Fruit fly (Drosophila melanogaster) whole organism, prepupa: Measurements from ENCODE around the gene Ras85D.

Source experiments
- Blimp-1 ChIP-seq: fragments of 200-800 bp; sonication (Bioruptor generic); optimal IDR thresholded peaks from 3 replicates; lab custom pipeline; 2017; ENCODE audit warnings: missing biosample characterization, missing genetic modification characterization, mild to moderate bottlenecking, moderate library complexity, missing genetic modification reagents
- CG10631 ChIP-seq: fragments of 200-800 bp; sonication (Bioruptor generic); optimal IDR thresholded peaks from 2 replicates; lab custom pipeline; 2016; ENCODE audit warnings: missing biosample characterization, missing genetic modification characterization
- CG11294 ChIP-seq: fragments of 200-800 bp; sonication (Bioruptor generic); IDR thresholded peaks from 2 replicates; pipeline ENCODE4 v1.3.6; 2022; ENCODE audit warnings: missing biosample characterization, missing genetic modification characterization
- CG11762 ChIP-seq: fragments of 200-800 bp; sonication (Bioruptor generic); optimal IDR thresholded peaks from 3 replicates; lab custom pipeline; 2016; ENCODE audit warnings: missing biosample characterization, missing genetic modification characterization; ENCODE audit not compliant: insufficient read depth
- CG11902 ChIP-seq: fragments of 200-800 bp; sonication (Bioruptor generic); optimal IDR thresholded peaks from 3 replicates; lab custom pipeline; 2016; ENCODE audit warnings: missing biosample characterization, missing genetic modification characterization
- CG16779 ChIP-seq: fragments of 200-800 bp; sonication (Bioruptor generic); optimal IDR thresholded peaks from 3 replicates; lab custom pipeline; 2017; ENCODE audit warnings: missing biosample characterization, mild to moderate bottlenecking, missing genetic modification characterization
- CG32006 ChIP-seq: fragments of 200-800 bp; sonication (Bioruptor generic); optimal IDR thresholded peaks from 3 replicates; lab custom pipeline; 2017; ENCODE audit warnings: missing biosample characterization, mild to moderate bottlenecking, missing genetic modification characterization
- CG3919 ChIP-seq: fragments of 200-800 bp; sonication (Bioruptor generic); optimal IDR thresholded peaks from 3 replicates; lab custom pipeline; 2016; ENCODE audit warnings: missing biosample characterization, missing genetic modification characterization
- CG6163 ChIP-seq: fragments of 200-800 bp; sonication (Bioruptor generic); IDR thresholded peaks from 3 replicates; pipeline ENCODE4 v1.3.6; 2022; ENCODE audit warnings: missing biosample characterization, missing genetic modification characterization
- CG6276 ChIP-seq: fragments of 200-800 bp; sonication (Bioruptor generic); optimal IDR thresholded peaks from 2 replicates; lab custom pipeline; 2017; ENCODE audit warnings: missing biosample characterization, mild to moderate bottlenecking, missing genetic modification characterization
- CG6792 ChIP-seq: fragments of 200-800 bp; sonication (Bioruptor generic); optimal IDR thresholded peaks from 3 replicates; lab custom pipeline; 2016; ENCODE audit warnings: missing biosample characterization, missing genetic modification characterization
- CG6808 ChIP-seq: fragments of 200-800 bp; sonication (Bioruptor generic); optimal IDR thresholded peaks from 3 replicates; lab custom pipeline; 2017; ENCODE audit warnings: missing biosample characterization, missing genetic modification characterization, mild to moderate bottlenecking, moderate library complexity, missing genetic modification reagents
- CG7368 ChIP-seq: fragments of 200-800 bp; sonication (Bioruptor generic); optimal IDR thresholded peaks from 3 replicates; lab custom pipeline; 2016; ENCODE audit warnings: missing biosample characterization, missing genetic modification characterization
- CG8632 ChIP-seq: fragments of 200-800 bp; sonication (Bioruptor generic); optimal IDR thresholded peaks from 3 replicates; lab custom pipeline; 2016; ENCODE audit warnings: missing biosample characterization, missing genetic modification characterization
- CG9139 ChIP-seq: fragments of 200-800 bp; sonication (Bioruptor generic); optimal IDR thresholded peaks from 3 replicates; lab custom pipeline; 2017; ENCODE audit warnings: missing biosample characterization, mild to moderate bottlenecking, missing genetic modification characterization
- Eip78C ChIP-seq: fragments of 200-800 bp; sonication (Bioruptor generic); peaks from one replicate; lab custom pipeline; 2016; ENCODE audit warnings: missing biosample characterization, missing genetic modification characterization
- Gug ChIP-seq: fragments of 200-800 bp; sonication (Bioruptor generic); IDR thresholded peaks from 2 replicates; pipeline ENCODE4 v1.3.6; 2022; ENCODE audit warnings: missing biosample characterization, missing genetic modification characterization
- Hr39 ChIP-seq: fragments of 200-800 bp; sonication (Bioruptor generic); optimal IDR thresholded peaks from 2 replicates; lab custom pipeline; 2016; ENCODE audit warnings: missing biosample characterization, missing genetic modification characterization
- Lpt ChIP-seq: fragments of 200-800 bp; sonication (Bioruptor generic); optimal IDR thresholded peaks from 3 replicates; lab custom pipeline; 2016; ENCODE audit warnings: missing biosample characterization, missing genetic modification characterization
- Met ChIP-seq: fragments of 200-800 bp; sonication (Bioruptor generic); optimal IDR thresholded peaks from 3 replicates; lab custom pipeline; 2016; ENCODE audit warnings: missing biosample characterization, missing genetic modification characterization
- OdsH ChIP-seq: fragments of 200-800 bp; sonication (Bioruptor generic); optimal IDR thresholded peaks from 3 replicates; lab custom pipeline; 2016; ENCODE audit warnings: missing biosample characterization, missing genetic modification characterization
- Smox ChIP-seq: fragments of 200-800 bp; sonication (Bioruptor generic); optimal IDR thresholded peaks from 3 replicates; lab custom pipeline; 2016; ENCODE audit warnings: missing biosample characterization, missing genetic modification characterization
- Sox102F ChIP-seq: fragments of 200-800 bp; sonication (Bioruptor generic); optimal IDR thresholded peaks from 2 replicates; lab custom pipeline; 2016; ENCODE audit warnings: missing biosample characterization, mild to moderate bottlenecking, missing genetic modification characterization
- Sox14 ChIP-seq: fragments of 200-800 bp; sonication (Bioruptor generic); optimal IDR thresholded peaks from 3 replicates; lab custom pipeline; 2016; ENCODE audit warnings: missing biosample characterization, missing genetic modification characterization
- Sox15 ChIP-seq: fragments of 200-800 bp; sonication (Bioruptor generic); optimal IDR thresholded peaks from 3 replicates; lab custom pipeline; 2016; ENCODE audit warnings: missing biosample characterization, missing genetic modification characterization
- dac ChIP-seq: fragments of 200-800 bp; sonication (Bioruptor generic); optimal IDR thresholded peaks from 2 replicates; lab custom pipeline; 2017; ENCODE audit warnings: missing biosample characterization, mild to moderate bottlenecking, missing genetic modification characterization
- dsx ChIP-seq: fragments of 200-800 bp; optimal IDR thresholded peaks from 3 replicates; lab custom pipeline; 2019; ENCODE audit warnings: missing biosample characterization, mild to moderate bottlenecking, missing genetic modification characterization, moderate library complexity; ENCODE audit not compliant: poor library complexity, severe bottlenecking
- eg ChIP-seq: fragments of 200-800 bp; sonication (Bioruptor generic); IDR thresholded peaks from 3 replicates; pipeline ENCODE4 v1.3.6; 2022; ENCODE audit warnings: missing biosample characterization, missing genetic modification characterization
- esn ChIP-seq: fragments of 200-800 bp; sonication (Bioruptor generic); optimal IDR thresholded peaks from 2 replicates; lab custom pipeline; 2016; ENCODE audit warnings: missing biosample characterization, mild to moderate bottlenecking, missing genetic modification characterization, moderate library complexity
- fd85E ChIP-seq: fragments of 200-800 bp; sonication (Bioruptor generic); optimal IDR thresholded peaks from 3 replicates; lab custom pipeline; 2016; ENCODE audit warnings: missing biosample characterization, missing genetic modification characterization
- fkh ChIP-seq: fragments of 200-800 bp; sonication (Bioruptor generic); optimal IDR thresholded peaks from 3 replicates; lab custom pipeline; 2017; ENCODE audit warnings: missing biosample characterization, mild to moderate bottlenecking, missing genetic modification characterization, moderate library complexity
- lz ChIP-seq: fragments of 200-800 bp; sonication (Bioruptor generic); optimal IDR thresholded peaks from 3 replicates; lab custom pipeline; 2016; ENCODE audit warnings: missing biosample characterization, missing genetic modification characterization
- net ChIP-seq: fragments of 200-800 bp; sonication (Bioruptor generic); optimal IDR thresholded peaks from 3 replicates; lab custom pipeline; 2016; ENCODE audit warnings: missing biosample characterization, missing genetic modification characterization
- pdm3 ChIP-seq: fragments of 200-800 bp; sonication (Bioruptor generic); optimal IDR thresholded peaks from 3 replicates; lab custom pipeline; 2016; ENCODE audit warnings: missing biosample characterization, missing genetic modification characterization
- salr ChIP-seq, 2 experiments: fragments of 200-800 bp; sonication (Bioruptor generic); optimal IDR thresholded peaks; 3 replicates each; lab custom pipeline; 2016 to 2018; ENCODE audit warnings: missing biosample characterization in 2 of 2, missing genetic modification characterization in 2 of 2, mild to moderate bottlenecking in 1 of 2
- ss ChIP-seq, 2 experiments: fragments of 200-800 bp; sonication (Bioruptor generic); optimal IDR thresholded peaks; 2 replicates in 1 of 2; 3 replicates in 1 of 2; lab custom pipeline; 2017 to 2018; ENCODE audit warnings: mild to moderate bottlenecking in 2 of 2, missing biosample characterization in 2 of 2, missing genetic modification characterization in 2 of 2, moderate library complexity in 1 of 2
- svp ChIP-seq: fragments of 200-800 bp; sonication (Bioruptor generic); peaks from one replicate; lab custom pipeline; 2016; ENCODE audit warnings: missing biosample characterization, missing genetic modification characterization
- topi ChIP-seq: fragments of 200-800 bp; sonication (Bioruptor generic); optimal IDR thresholded peaks from 3 replicates; lab custom pipeline; 2016; ENCODE audit warnings: missing biosample characterization, missing genetic modification characterization

Gene Ras85D

dm6 chr3R:9550265-9551012, 37.6 kb upstream of the Ras85D start (continued):
- no peak for TF ChIP-seq lz
- TF ChIP-seq ss (GFP tag; optimal IDR thresholded peaks at IDR 0.05; lab: Kevin White, UChicago), result peak in 1 of 2 experiments; percentile 25
- TF ChIP-seq CG6792 (GFP tag; lab: Kevin White, UChicago), result no peak
- TF ChIP-seq Blimp-1, result no peak
- no peak for TF ChIP-seq esn
- peak; percentile 10 for TF ChIP-seq CG8632 (GFP tag; lab: Kevin White, UChicago)
- TF ChIP-seq dac (GFP tag; lab: Kevin White, UChicago), result no peak
- no peak for TF ChIP-seq CG7368 (GFP tag; lab: Kevin White, UChicago)
- no peak for TF ChIP-seq fd85E (GFP tag; lab: Kevin White, UChicago)
- TF ChIP-seq OdsH (GFP tag; lab: Kevin White, UChicago), result no peak
- peak; percentile 27 for TF ChIP-seq CG6276 (GFP tag; lab: Kevin White, UChicago)
- TF ChIP-seq CG3919 (GFP tag; lab: Kevin White, UChicago), result peak; percentile 23
- TF ChIP-seq CG16779, result peak; percentile 42
- no peak for TF ChIP-seq CG6163 (GFP tag; lab: Robert Waterston, UW)
- TF ChIP-seq svp (GFP tag; lab: Kevin White, UChicago), result peak; percentile 78
- TF ChIP-seq Sox15 (GFP tag; lab: Kevin White, UChicago), result no peak
- TF ChIP-seq CG9139 (GFP tag; lab: Kevin White, UChicago), result peak; percentile 36
- TF ChIP-seq CG10631 (GFP tag; lab: Kevin White, UChicago), result no peak
- TF ChIP-seq eg, result no peak

dm6 chr3R:9548769-9549168, 35.9 kb upstream of the Ras85D start:
- peak; percentile 22 for TF ChIP-seq fkh (GFP tag; lab: Kevin White, UChicago)
- TF ChIP-seq Gug, result no peak

dm6 chr3R:9546808-9547381, 34.0 kb upstream of the Ras85D start:
- no peak for TF ChIP-seq CG6808 (GFP tag; lab: Kevin White, UChicago)
- TF ChIP-seq Sox102F (GFP tag; lab: Kevin White, UChicago), result no peak
- no peak for TF ChIP-seq salr (GFP tag; optimal IDR thresholded peaks at IDR 0.05; lab: Kevin White, UChicago)
- no peak for TF ChIP-seq Lpt (GFP tag; lab: Kevin White, UChicago)
- no peak for TF ChIP-seq pdm3
- TF ChIP-seq Sox14 (GFP tag; lab: Kevin White, UChicago), result no peak
- no peak for TF ChIP-seq CG11902 (GFP tag; lab: Kevin White, UChicago)
- no peak for TF ChIP-seq CG11762
- TF ChIP-seq CG11294, result no peak
- no peak for TF ChIP-seq OdsH (GFP tag; lab: Kevin White, UChicago)
- TF ChIP-seq dsx (GFP tag; lab: Kevin White, UChicago), result no peak
- no peak for TF ChIP-seq Gug
- TF ChIP-seq Met (GFP tag; lab: Kevin White, UChicago), result no peak
- no peak for TF ChIP-seq CG16779

dm6 chr3R:9543495-9544180, 30.8 kb upstream of the Ras85D start:
- TF ChIP-seq CG6792 (GFP tag; lab: Kevin White, UChicago), result no peak
- TF ChIP-seq svp (GFP tag; lab: Kevin White, UChicago), result no peak
- TF ChIP-seq Sox14 (GFP tag; lab: Kevin White, UChicago), result no peak
- TF ChIP-seq topi (GFP tag; lab: Kevin White, UChicago), result no peak
- no peak for TF ChIP-seq fd85E (GFP tag; lab: Kevin White, UChicago)
- no peak for TF ChIP-seq CG11294
- TF ChIP-seq CG16779, result no peak
- TF ChIP-seq Hr39 (GFP tag; lab: Kevin White, UChicago), result no peak
- TF ChIP-seq net (GFP tag; lab: Kevin White, UChicago), result no peak
- no peak for TF ChIP-seq Smox
- TF ChIP-seq salr (GFP tag; optimal IDR thresholded peaks at IDR 0.05; lab: Kevin White, UChicago), result no peak
- no peak for TF ChIP-seq Blimp-1
- no peak for TF ChIP-seq Lpt (GFP tag; lab: Kevin White, UChicago)
- TF ChIP-seq fkh (GFP tag; lab: Kevin White, UChicago), result no peak
- no peak for TF ChIP-seq Eip78C (GFP tag; lab: Kevin White, UChicago)
- no peak for TF ChIP-seq CG7368 (GFP tag; lab: Kevin White, UChicago)
- no peak for TF ChIP-seq CG32006 (GFP tag; lab: Kevin White, UChicago)
